Worm (Caenorhabditis elegans): ENCODE data around the gene B0285.3.

DNA sequence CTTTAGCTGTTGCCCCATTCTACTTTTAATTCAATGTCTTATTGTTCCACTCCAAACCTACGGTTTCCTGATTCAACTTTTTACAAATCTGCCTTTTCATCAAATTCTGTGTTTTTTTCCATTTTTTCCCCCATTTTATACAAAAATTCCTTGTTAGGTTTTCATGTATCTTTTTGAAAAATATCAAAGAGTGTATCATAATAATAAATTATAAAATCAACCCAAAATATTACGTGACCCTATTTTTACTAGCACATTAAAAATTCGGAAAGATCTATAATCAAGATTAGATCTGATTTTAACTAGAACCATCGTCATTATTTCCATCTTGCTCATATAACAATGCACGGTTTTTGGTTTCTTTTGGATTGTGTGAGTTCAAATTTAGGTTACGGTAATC, 23.0 kb downstream of the B0285.3 start, which contains the start of gene H38K22.6:
- no peak for TF ChIP-seq unc-42 (tag; optimal IDR thresholded peaks at IDR 0.05)
- TF ChIP-seq F13H6.1 (tag; optimal IDR thresholded peaks at IDR 0.05) = no peak
- TF ChIP-seq sox-4 (tag; optimal IDR thresholded peaks at IDR 0.05) = no peak
- TF ChIP-seq ceh-9 (tag; optimal IDR thresholded peaks at IDR 0.05) = no peak
- TF ChIP-seq pha-4 (tag; optimal IDR thresholded peaks at IDR 0.05) = no peak
- TF ChIP-seq ama-1 (optimal IDR thresholded peaks at IDR 0.05) = no peak
- TF ChIP-seq fkh-10 (GFP tag; optimal IDR thresholded peaks at IDR 0.05) = no peak
- TF ChIP-seq gmeb-2 (tag; optimal IDR thresholded peaks at IDR 0.05) = no peak
- no peak for TF ChIP-seq unc-86 (tag; optimal IDR thresholded peaks at IDR 0.05)
- no peak for TF ChIP-seq che-1 (tag; optimal IDR thresholded peaks at IDR 0.05)
- no peak for TF ChIP-seq pag-3 (tag; optimal IDR thresholded peaks at IDR 0.05; ENCODE audit: borderline replicate concordance)
- TF ChIP-seq hlh-30 (tag; optimal IDR thresholded peaks at IDR 0.05; ENCODE audit: insufficient read depth) = no peak
- no peak for TF ChIP-seq pqm-1 (tag; optimal IDR thresholded peaks at IDR 0.05)
- no peak for TF ChIP-seq mec-3 (tag; optimal IDR thresholded peaks at IDR 0.05; ENCODE audit: borderline replicate concordance)
